Worm (Caenorhabditis elegans) whole organism, young adult: Measurements from ENCODE around the gene tag-52.

Experiments used
- B0261.1 ChIP-seq: sonication (generic microtip); optimal IDR thresholded peaks from 2 replicates; lab custom pipeline; 2016; ENCODE audit warnings: mild to moderate bottlenecking, missing genetic modification characterization, moderate library complexity, missing compliant biosample characterization
- F49E8.2 ChIP-seq: sonication (generic microtip); optimal IDR thresholded peaks from 3 replicates; lab custom pipeline; 2017; ENCODE audit warnings: missing genetic modification characterization, mild to moderate bottlenecking, missing compliant biosample characterization, antibody characterized with exemption, moderate library complexity; ENCODE audit not compliant: insufficient read depth
- K11D2.4 ChIP-seq: fragments of 200-800 bp; sonication (Bioruptor generic); IDR thresholded peaks from 2 replicates; pipeline ENCODE4 v1.3.6; 2022; ENCODE audit warnings: missing genetic modification reagents, missing genetic modification characterization, missing compliant biosample characterization
- Y53F4B.3 ChIP-seq: fragments of 200-800 bp; sonication (Bioruptor generic); IDR thresholded peaks from 2 replicates; pipeline ENCODE4 v1.3.6; 2022; ENCODE audit warnings: missing genetic modification reagents, missing genetic modification characterization, missing compliant biosample characterization
- Y56A3A.18 ChIP-seq: fragments of 200-800 bp; sonication (Bioruptor generic); IDR thresholded peaks from 2 replicates; pipeline ENCODE4 v1.3.6; 2022; ENCODE audit warnings: missing genetic modification reagents, missing genetic modification characterization, missing compliant biosample characterization
- Y67H2A.10 ChIP-seq: fragments of 200-800 bp; sonication (Bioruptor generic); conservative IDR thresholded peaks from 2 replicates; pipeline ENCODE4 v1.3.6; 2022; ENCODE audit warnings: missing genetic modification reagents, missing genetic modification characterization, missing compliant biosample characterization
- Y95B8A.8 ChIP-seq: fragments of 200-800 bp; sonication (Bioruptor generic); IDR thresholded peaks from 2 replicates; pipeline ENCODE4 v1.3.6; 2022; ENCODE audit warnings: missing genetic modification reagents, missing genetic modification characterization, missing compliant biosample characterization
- attf-6 ChIP-seq: fragments of 200-800 bp; sonication (Bioruptor generic); IDR thresholded peaks from 2 replicates; pipeline ENCODE4 v1.3.6; 2022; ENCODE audit warnings: missing genetic modification reagents, missing genetic modification characterization, missing compliant biosample characterization
- ceh-27 ChIP-seq: fragments of 200-800 bp; sonication (Bioruptor generic); optimal IDR thresholded peaks from 2 replicates; lab custom pipeline; 2018; ENCODE audit warnings: mild to moderate bottlenecking, missing genetic modification characterization, moderate library complexity, missing compliant biosample characterization
- ceh-40 ChIP-seq: fragments of 200-800 bp; sonication (Bioruptor generic); IDR thresholded peaks from 2 replicates; pipeline ENCODE4 v1.3.6; 2022; ENCODE audit warnings: missing genetic modification characterization, missing compliant biosample characterization
- ceh-79 ChIP-seq: sonication (generic microtip); optimal IDR thresholded peaks from 2 replicates; lab custom pipeline; 2017; ENCODE audit warnings: mild to moderate bottlenecking, missing genetic modification characterization, missing compliant biosample characterization
- dox-1 ChIP-seq: fragments of 200-800 bp; sonication (Bioruptor generic); IDR thresholded peaks from 2 replicates; pipeline ENCODE4 v1.3.6; 2022; ENCODE audit warnings: missing genetic modification reagents, missing genetic modification characterization, missing compliant biosample characterization
- efl-1 ChIP-seq: fragments of 150-350 bp; optimal IDR thresholded peaks from 2 replicates; lab custom pipeline; 2014; ENCODE audit warnings: missing biosample characterization, missing genetic modification reagents, missing genetic modification characterization
- egrh-3 ChIP-seq: fragments of 200-800 bp; sonication (Bioruptor generic); IDR thresholded peaks from 2 replicates; pipeline ENCODE4 v1.3.6; 2022; ENCODE audit warnings: missing genetic modification reagents, missing genetic modification characterization, missing compliant biosample characterization
- hlh-26 ChIP-seq: fragments of 200-800 bp; sonication (Bioruptor generic); conservative IDR thresholded peaks from 2 replicates; pipeline ENCODE4 v1.3.6; 2022; ENCODE audit warnings: missing genetic modification reagents, missing genetic modification characterization, missing compliant biosample characterization
- hsf-1 ChIP-seq: fragments of 200-800 bp; sonication (Bioruptor generic); IDR thresholded peaks from 2 replicates; pipeline ENCODE4 v1.3.6; 2022; ENCODE audit warnings: missing genetic modification reagents, missing genetic modification characterization, missing compliant biosample characterization
- lag-1 ChIP-seq: fragments of 200-800 bp; sonication (Bioruptor generic); IDR thresholded peaks from 2 replicates; pipeline ENCODE4 v1.3.6; 2022; ENCODE audit warnings: missing genetic modification reagents, missing genetic modification characterization, missing compliant biosample characterization
- let-607 ChIP-seq, 2 experiments: fragments of 200-800 bp in 1 of 2; sonication (Bioruptor generic) in 1 of 2; sonication (generic microtip) in 1 of 2; optimal IDR thresholded peaks; 2 replicates each; lab custom pipeline; 2016 to 2018; ENCODE audit warnings: mild to moderate bottlenecking in 2 of 2, missing compliant biosample characterization in 2 of 2, missing genetic modification characterization in 2 of 2, moderate library complexity in 2 of 2, missing genotype in 1 of 2
- lin-40 ChIP-seq: sonication (generic microtip); optimal IDR thresholded peaks from 2 replicates; lab custom pipeline; 2016; ENCODE audit warnings: missing genetic modification characterization, mild to moderate bottlenecking, missing compliant biosample characterization, missing genotype, missing genetic modification reagents
- lsy-27 ChIP-seq: sonication (generic microtip); optimal IDR thresholded peaks from 2 replicates; lab custom pipeline; 2017; ENCODE audit warnings: missing genetic modification characterization, mild to moderate bottlenecking, missing compliant biosample characterization, antibody characterized with exemption, missing genotype, borderline replicate concordance; ENCODE audit not compliant: insufficient read depth
- mel-28 ChIP-seq: sonication (generic microtip); optimal IDR thresholded peaks from 2 replicates; lab custom pipeline; 2016; ENCODE audit warnings: borderline replicate concordance, mild to moderate bottlenecking, missing genetic modification characterization, missing compliant biosample characterization
- nhr-80 ChIP-seq: sonication (generic microtip); optimal IDR thresholded peaks from 2 replicates; lab custom pipeline; 2016; ENCODE audit warnings: missing genetic modification characterization, missing compliant biosample characterization
- rpc-1 ChIP-seq, 2 experiments: fragments of 150-350 bp in 1 of 2; sonication (generic microtip) in 1 of 2; optimal IDR thresholded peaks; 2 replicates each; lab custom pipeline; 2014 to 2018; ENCODE audit warnings: missing biosample characterization in 1 of 2, missing genetic modification characterization in 1 of 2, missing genetic modification reagents in 1 of 2, missing genotype in 1 of 2
- sea-2 ChIP-seq: fragments of 200-800 bp; sonication (Bioruptor generic); IDR thresholded peaks from 2 replicates; pipeline ENCODE4 v1.3.6; 2022; ENCODE audit warnings: missing genetic modification characterization, missing compliant biosample characterization
- snpc-3.4 ChIP-seq: sonication (generic microtip); optimal IDR thresholded peaks from 2 replicates; lab custom pipeline; 2017; ENCODE audit warnings: missing genetic modification characterization, mild to moderate bottlenecking, missing compliant biosample characterization, antibody characterized with exemption, moderate library complexity, missing genotype, missing genetic modification reagents
- snpc-4 ChIP-seq, 5 experiments: fragments of 150-350 bp in 1 of 5; sonication (generic microtip) in 4 of 5; optimal IDR thresholded peaks; 2 replicates each; lab custom pipeline; 2014 to 2018; ENCODE audit warnings: missing genetic modification characterization in 5 of 5, missing biosample characterization in 3 of 5, antibody characterized with exemption in 2 of 5, mild to moderate bottlenecking in 2 of 5, missing compliant biosample characterization in 2 of 5, missing genotype in 2 of 5, moderate library complexity in 2 of 5, missing genetic modification reagents in 1 of 5
- unc-62 ChIP-seq: fragments of 150-350 bp; optimal IDR thresholded peaks from 2 replicates; lab custom pipeline; 2014; ENCODE audit warnings: missing biosample characterization, missing genetic modification reagents, missing genetic modification characterization
- xnd-1 ChIP-seq: sonication (generic microtip); optimal IDR thresholded peaks from 2 replicates; lab custom pipeline; 2016; ENCODE audit warnings: missing genotype, missing genetic modification reagents, missing genetic modification characterization, missing compliant biosample characterization
- ztf-6 ChIP-seq: fragments of 200-800 bp; sonication (Bioruptor generic); IDR thresholded peaks from 2 replicates; pipeline ENCODE4 v1.3.6; 2022; ENCODE audit warnings: missing genetic modification reagents, missing genetic modification characterization, missing compliant biosample characterization

The tag-52 gene

DNA sequence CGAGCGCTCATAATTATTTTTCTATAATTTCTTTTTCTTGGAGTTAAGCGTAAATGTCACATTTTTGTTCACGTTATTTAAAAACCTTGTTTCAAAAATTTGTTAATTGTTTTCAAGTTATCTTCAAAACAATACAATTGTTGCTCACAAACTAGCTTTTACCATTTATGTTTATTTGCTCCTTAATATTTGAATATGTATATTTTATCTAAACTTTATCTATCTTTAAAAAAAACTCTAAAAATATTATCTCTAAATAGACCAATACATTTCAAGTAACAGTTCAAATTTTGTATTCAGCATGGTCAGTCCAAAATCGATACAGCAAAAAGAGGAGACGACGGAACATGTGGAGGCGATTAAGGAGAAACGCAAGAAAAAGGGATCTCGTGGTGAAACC is 22.4 kb downstream of the tag-52 start, which contains the start of gene R11G1.7:
R11G1.7 (plus strand) TSS at position 301 of the 400 bp plus-strand sequence.
- TF ChIP-seq hlh-26 (GFP tag; lab: Robert Waterston, UW) (no peak), Y95B8A.8 (GFP tag; lab: Robert Waterston, UW) (no peak)

DNA sequence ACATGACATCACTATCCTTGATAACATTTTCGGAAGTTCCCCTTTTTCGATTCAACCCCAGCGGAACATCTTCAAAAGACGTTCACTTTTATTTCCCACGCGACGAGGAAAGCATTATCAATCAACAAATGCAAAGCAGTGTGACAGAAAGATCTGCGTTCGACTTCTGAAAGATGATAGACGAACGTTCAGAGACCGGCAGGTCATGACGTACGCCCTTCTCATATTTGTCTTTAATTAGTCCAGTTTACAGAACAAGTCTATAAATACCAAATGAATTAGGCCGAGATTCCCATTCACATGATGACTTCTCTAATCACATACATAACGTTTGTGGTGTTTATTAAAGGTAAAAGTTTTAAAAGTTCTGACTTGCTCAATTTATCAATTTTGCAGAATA is 23.7 kb downstream of the tag-52 start, which contains the start of gene R11G1.11:
R11G1.11 (plus strand) TSS at position 301 of the 400 bp plus-strand sequence.
- TF ChIP-seq B0261.1: no peak
- TF ChIP-seq Y53F4B.3 (GFP tag; lab: Robert Waterston, UW): no peak
- TF ChIP-seq ztf-6 (GFP tag; lab: Robert Waterston, UW): no peak
- TF ChIP-seq attf-6 (GFP tag; lab: Robert Waterston, UW): no peak
- no peak for TF ChIP-seq xnd-1
- no peak for TF ChIP-seq lag-1 (GFP tag; lab: Robert Waterston, UW)
- TF ChIP-seq ceh-40: no peak
- TF ChIP-seq Y56A3A.18 (GFP tag; lab: Robert Waterston, UW): no peak
- no peak for TF ChIP-seq mel-28 (tag; lab: Kevin White, UChicago)

DNA sequence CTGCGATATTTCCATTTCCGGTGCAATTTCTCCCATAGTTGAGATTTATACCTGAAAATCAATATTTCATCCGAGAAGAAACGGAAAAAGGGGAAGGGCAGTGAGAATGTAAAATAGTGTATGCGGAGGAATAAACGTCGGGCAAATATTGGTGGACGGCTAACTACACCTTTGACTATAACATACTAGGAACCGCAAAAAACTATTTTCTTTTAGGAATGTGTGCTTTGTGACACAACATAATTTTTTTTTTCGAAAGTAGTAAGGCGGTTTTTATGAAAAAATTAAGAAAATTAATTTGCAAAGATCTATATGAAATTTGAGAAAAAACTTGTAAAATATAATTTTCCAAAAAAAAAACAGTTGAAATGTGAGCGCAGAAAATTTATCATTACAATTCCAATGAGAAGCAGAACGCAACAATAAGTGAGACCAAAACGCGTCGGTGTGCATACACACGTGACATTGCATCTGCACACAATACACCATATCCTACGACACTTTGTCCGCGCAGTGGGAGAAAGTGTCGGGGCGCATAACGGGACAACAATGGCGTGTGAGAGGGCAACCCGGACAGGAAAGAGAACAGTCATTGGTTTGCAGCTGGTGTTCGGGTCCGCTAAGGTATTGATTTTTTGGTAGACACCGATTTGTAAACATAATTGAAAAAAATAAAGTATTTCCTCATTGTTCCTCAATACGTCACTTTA is 28.1 kb downstream of the tag-52 start, which contains the start of the genes sax-1 and R11G1.2:
sax-1 (minus strand) TSS at position 51 of the 710 bp plus-strand sequence.
R11G1.2 (plus strand) TSS at position 515 of the 710 bp plus-strand sequence.
- peak; percentile 39 for TF ChIP-seq lin-40 (tag; lab: Kevin White, UChicago)
- TF ChIP-seq egrh-3: no peak
- peak in 1 of 2 experiments; percentile 3 for TF ChIP-seq let-607 (tag; optimal IDR thresholded peaks at IDR 0.05; lab: Kevin White, UChicago)
- 0 out of 2 replicates have a peak, but pooled peaks have one; percentile 20 for TF ChIP-seq dox-1 (GFP tag; lab: Robert Waterston, UW)
- TF ChIP-seq nhr-80 (tag; lab: Kevin White, UChicago): peak; percentile 42

DNA sequence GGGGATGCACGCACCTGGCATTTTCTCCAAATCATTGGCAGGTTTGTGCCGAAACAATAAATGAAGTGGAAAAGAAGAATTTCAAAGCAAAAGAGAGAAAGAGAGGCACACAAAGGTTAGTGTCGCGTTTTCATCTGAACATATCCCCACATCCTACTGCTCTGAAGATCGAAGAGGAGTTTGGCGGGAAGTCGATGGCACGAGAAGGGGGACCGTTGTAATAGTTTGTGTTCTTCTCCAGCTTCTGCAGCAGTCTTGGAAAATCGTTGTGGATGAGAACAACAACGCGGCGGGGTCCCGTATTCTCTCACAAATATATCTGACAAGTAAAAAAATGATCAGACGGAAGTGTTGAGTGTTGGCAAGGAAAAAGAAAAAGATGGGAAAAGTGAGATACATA is 32.4 kb downstream of the tag-52 start:
- TF ChIP-seq F49E8.2 (tag; lab: Kevin White, UChicago) (no peak), K11D2.4 (GFP tag; lab: Robert Waterston, UW) (0 out of 2 replicates have a peak, but pooled peaks have one; percentile 20), ceh-27 (no peak), efl-1 (GFP tag; lab: Kevin White, UChicago) (no peak), hsf-1 (GFP tag; lab: Robert Waterston, UW) (0 out of 2 replicates have a peak, but pooled peaks have one; percentile 39)
- TF ChIP-seq, all 124 proteins: peak for 2

DNA sequence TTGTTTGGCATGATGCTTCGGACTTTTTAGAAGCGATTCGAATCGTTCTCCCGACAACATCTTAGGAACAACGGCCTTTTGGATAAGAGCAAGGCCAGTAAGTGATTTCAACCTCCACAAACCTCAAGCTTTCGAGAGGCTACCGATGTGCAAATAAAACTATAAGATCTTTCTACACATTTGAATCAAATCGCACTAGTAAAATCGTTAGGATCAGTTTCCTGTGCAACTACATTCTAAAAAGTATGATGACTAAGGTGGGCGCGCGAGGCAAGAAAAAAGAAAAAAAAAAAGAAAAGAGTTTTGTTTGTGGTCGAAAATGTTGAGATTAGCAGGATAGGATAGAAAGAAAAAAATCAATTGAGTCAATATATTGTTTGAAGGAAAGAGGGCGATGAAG is 33.6 kb downstream of the tag-52 start, which contains the start of gene tmem-24:
tmem-24 (minus strand) TSS at position 101 of the 400 bp plus-strand sequence.
- TF ChIP-seq Y67H2A.10 (GFP tag; lab: Robert Waterston, UW): no peak
- TF ChIP-seq Y56A3A.18 (GFP tag; lab: Robert Waterston, UW): no peak
- no peak for TF ChIP-seq snpc-4 (GFP tag; optimal IDR thresholded peaks at IDR 0.05; lab: Kevin White, UChicago)
- TF ChIP-seq snpc-4 (tag; optimal IDR thresholded peaks at IDR 0.05; lab: Kevin White, UChicago): no peak
- TF ChIP-seq rpc-1 (optimal IDR thresholded peaks at IDR 0.05; lab: Kevin White, UChicago): no peak
- no peak for TF ChIP-seq rpc-1 (tag; optimal IDR thresholded peaks at IDR 0.05; lab: Kevin White, UChicago)
- TF ChIP-seq ceh-40: no peak
- no peak for TF ChIP-seq snpc-3.4
- TF ChIP-seq B0261.1: no peak
- no peak for TF ChIP-seq lin-40 (tag; lab: Kevin White, UChicago)
- no peak for TF ChIP-seq ceh-79 (tag; lab: Kevin White, UChicago)
- no peak for TF ChIP-seq lsy-27 (tag; lab: Kevin White, UChicago)
- no peak for TF ChIP-seq xnd-1
- no peak for TF ChIP-seq unc-62 (GFP tag; lab: Kevin White, UChicago)
- no peak for TF ChIP-seq sea-2
